Fruit fly (Drosophila melanogaster) whole organism, embryonic: ENCODE data around the gene CG7164.
A peak's percentile ranks its signal among the peaks of the same experiment; 100 is the strongest.

Experiments used
- Abd-B ChIP-seq: fragments of 200-800 bp; sonication (Bioruptor generic); optimal IDR thresholded peaks from 2 replicates; lab custom pipeline; 2018; ENCODE audit warnings: missing biosample characterization, mild to moderate bottlenecking, missing genetic modification characterization, moderate library complexity
- Adf1 ChIP-seq: fragments of 200-800 bp; sonication (Bioruptor generic); IDR thresholded peaks from 2 replicates; pipeline ENCODE4 v1.3.6; 2022; ENCODE audit warnings: missing biosample characterization, missing genetic modification characterization
- BtbVII ChIP-seq: fragments of 200-800 bp; sonication (Bioruptor generic); optimal IDR thresholded peaks from 3 replicates; lab custom pipeline; 2017; ENCODE audit warnings: missing biosample characterization, mild to moderate bottlenecking, missing genetic modification characterization
- CG12769 ChIP-seq: fragments of 200-800 bp; sonication (Bioruptor generic); optimal IDR thresholded peaks from 2 replicates; lab custom pipeline; 2019; ENCODE audit warnings: missing biosample characterization, mild to moderate bottlenecking, missing genetic modification characterization, moderate library complexity
- CG13287 ChIP-seq: fragments of 200-800 bp; sonication (Bioruptor generic); IDR thresholded peaks from 2 replicates; pipeline ENCODE4 v1.3.6; 2022; ENCODE audit warnings: missing biosample characterization, missing genetic modification characterization; ENCODE audit not compliant: partially characterized antibody
- CG13894 ChIP-seq: fragments of 200-800 bp; sonication (Bioruptor generic); optimal IDR thresholded peaks from 3 replicates; lab custom pipeline; 2018; ENCODE audit warnings: missing biosample characterization, mild to moderate bottlenecking, missing genetic modification characterization, moderate library complexity
- CG15011 ChIP-seq: fragments of 200-800 bp; sonication (Bioruptor generic); optimal IDR thresholded peaks from 3 replicates; lab custom pipeline; 2018; ENCODE audit warnings: missing biosample characterization, mild to moderate bottlenecking, missing genetic modification characterization
- CG17568 ChIP-seq: fragments of 200-800 bp; sonication (Bioruptor generic); optimal IDR thresholded peaks from 2 replicates; lab custom pipeline; 2018; ENCODE audit warnings: missing biosample characterization, mild to moderate bottlenecking, missing genetic modification characterization, moderate library complexity
- CG2875 ChIP-seq: fragments of 200-800 bp; sonication (Bioruptor generic); optimal IDR thresholded peaks from 2 replicates; lab custom pipeline; 2017; ENCODE audit warnings: missing biosample characterization, mild to moderate bottlenecking, missing genetic modification characterization, missing genetic modification reagents
- CG31441 ChIP-seq: fragments of 200-800 bp; sonication (Bioruptor generic); IDR thresholded peaks from 2 replicates; pipeline ENCODE4 v1.3.6; 2022; ENCODE audit warnings: missing biosample characterization, missing genetic modification characterization
- CG32772 ChIP-seq: fragments of 200-800 bp; sonication (Bioruptor generic); IDR thresholded peaks from 2 replicates; pipeline ENCODE4 v1.3.6; 2022; ENCODE audit warnings: missing biosample characterization, missing genetic modification characterization
- CG34224 ChIP-seq: fragments of 200-800 bp; sonication (Bioruptor generic); IDR thresholded peaks from 3 replicates; pipeline ENCODE4 v1.3.6; 2022; ENCODE audit warnings: missing biosample characterization, missing genetic modification characterization; ENCODE audit not compliant: partially characterized antibody
- CG3726 ChIP-seq: fragments of 200-800 bp; sonication (Bioruptor generic); IDR thresholded peaks from 3 replicates; pipeline ENCODE4, ENCODE4 v1.3.6; 2022; ENCODE audit warnings: missing biosample characterization, missing genetic modification characterization
- CG7786 ChIP-seq: fragments of 200-800 bp; sonication (Bioruptor generic); optimal IDR thresholded peaks from 2 replicates; lab custom pipeline; 2016; ENCODE audit warnings: missing biosample characterization, missing genetic modification characterization
- CG7963 ChIP-seq: fragments of 200-800 bp; sonication (Bioruptor generic); IDR thresholded peaks from 3 replicates; pipeline ENCODE4 v1.3.6; 2022; ENCODE audit warnings: missing biosample characterization, missing genetic modification characterization; ENCODE audit not compliant: partially characterized antibody
- CG7987 ChIP-seq: fragments of 200-800 bp; sonication (Bioruptor generic); optimal IDR thresholded peaks from 2 replicates; lab custom pipeline; 2018; ENCODE audit warnings: missing biosample characterization, mild to moderate bottlenecking, missing genetic modification characterization, moderate library complexity
- CG8281 ChIP-seq: fragments of 200-800 bp; sonication (Bioruptor generic); optimal IDR thresholded peaks from 2 replicates; lab custom pipeline; 2018; ENCODE audit warnings: missing biosample characterization, mild to moderate bottlenecking, missing genetic modification characterization, moderate library complexity
- CG9609 ChIP-seq: fragments of 200-800 bp; sonication (Bioruptor generic); optimal IDR thresholded peaks from 3 replicates; lab custom pipeline; 2016; ENCODE audit warnings: missing biosample characterization, missing genetic modification characterization
- CG9727 ChIP-seq: fragments of 200-800 bp; sonication (Bioruptor generic); optimal IDR thresholded peaks from 3 replicates; lab custom pipeline; 2017; ENCODE audit warnings: missing biosample characterization, mild to moderate bottlenecking, missing genetic modification characterization
- CG9876 ChIP-seq: fragments of 200-800 bp; sonication (Bioruptor generic); optimal IDR thresholded peaks from 2 replicates; lab custom pipeline; 2016; ENCODE audit warnings: missing biosample characterization, missing genetic modification characterization
- Deaf1 ChIP-seq: fragments of 200-800 bp; optimal IDR thresholded peaks from 3 replicates; lab custom pipeline; 2019; ENCODE audit warnings: missing biosample characterization, mild to moderate bottlenecking, missing genetic modification characterization, moderate library complexity
- E2f1 ChIP-seq: fragments of 200-800 bp; sonication (Bioruptor generic); IDR thresholded peaks from 2 replicates; pipeline ENCODE4 v1.3.6; 2022; ENCODE audit warnings: missing biosample characterization, missing genetic modification characterization
- Neu2 ChIP-seq: fragments of 200-800 bp; sonication (Bioruptor generic); optimal IDR thresholded peaks from 3 replicates; lab custom pipeline; 2016; ENCODE audit warnings: missing biosample characterization, missing genetic modification characterization, borderline replicate concordance
- Nf-YC ChIP-seq: fragments of 200-800 bp; optimal IDR thresholded peaks from 3 replicates; lab custom pipeline; 2019; ENCODE audit warnings: missing biosample characterization, mild to moderate bottlenecking, missing genetic modification characterization, moderate library complexity
- NfI ChIP-seq: fragments of 200-800 bp; sonication (Bioruptor generic); optimal IDR thresholded peaks from 3 replicates; lab custom pipeline; 2018; ENCODE audit warnings: missing biosample characterization, mild to moderate bottlenecking, missing genetic modification characterization, moderate library complexity
- ase ChIP-seq: fragments of 200-800 bp; sonication (Bioruptor generic); IDR thresholded peaks from 3 replicates; pipeline ENCODE4 v1.3.6; 2022; ENCODE audit warnings: missing biosample characterization, missing genetic modification characterization
- bigmax ChIP-seq: fragments of 200-800 bp; sonication (Bioruptor generic); optimal IDR thresholded peaks from 2 replicates; lab custom pipeline; 2018; ENCODE audit warnings: missing biosample characterization, mild to moderate bottlenecking, missing genetic modification characterization
- cg ChIP-seq: fragments of 200-800 bp; sonication (Bioruptor generic); optimal IDR thresholded peaks from 3 replicates; lab custom pipeline; 2019; ENCODE audit warnings: missing biosample characterization, mild to moderate bottlenecking, missing genetic modification characterization, moderate library complexity
- chinmo ChIP-seq: fragments of 200-800 bp; sonication (Bioruptor generic); IDR thresholded peaks from 4 replicates; pipeline ENCODE4 v1.3.6; 2022; ENCODE audit warnings: missing biosample characterization, missing genetic modification characterization; ENCODE audit not compliant: partially characterized antibody
- crol ChIP-seq: fragments of 200-800 bp; sonication (Bioruptor generic); IDR thresholded peaks from 2 replicates; pipeline ENCODE4 v1.3.6; 2022; ENCODE audit warnings: missing biosample characterization, missing genetic modification characterization
- dan ChIP-seq: fragments of 200-800 bp; sonication (Bioruptor generic); IDR thresholded peaks from 2 replicates; pipeline ENCODE4 v1.3.6; 2022; ENCODE audit warnings: missing biosample characterization, missing genetic modification characterization
- disco-r ChIP-seq: fragments of 200-800 bp; sonication (Bioruptor generic); optimal IDR thresholded peaks from 2 replicates; lab custom pipeline; 2016; ENCODE audit warnings: missing biosample characterization, missing genetic modification characterization
- gcm ChIP-seq: fragments of 200-800 bp; sonication (Bioruptor generic); optimal IDR thresholded peaks from 2 replicates; lab custom pipeline; 2019; ENCODE audit warnings: missing biosample characterization, mild to moderate bottlenecking, missing genetic modification characterization, moderate library complexity
- gem ChIP-seq: fragments of 200-800 bp; sonication (Bioruptor generic); optimal IDR thresholded peaks from 2 replicates; lab custom pipeline; 2019; ENCODE audit warnings: missing biosample characterization, mild to moderate bottlenecking, missing genetic modification characterization, moderate library complexity
- grau ChIP-seq: fragments of 200-800 bp; optimal IDR thresholded peaks from 3 replicates; lab custom pipeline; 2019; ENCODE audit warnings: missing biosample characterization, mild to moderate bottlenecking, missing genetic modification characterization, moderate library complexity
- ham ChIP-seq: fragments of 200-800 bp; sonication (Bioruptor generic); IDR thresholded peaks from 2 replicates; pipeline ENCODE4 v1.3.6; 2022; ENCODE audit warnings: missing biosample characterization, missing genetic modification characterization
- klu ChIP-seq: fragments of 200-800 bp; sonication (Bioruptor generic); IDR thresholded peaks from 2 replicates; pipeline ENCODE4 v1.3.6; 2022; ENCODE audit warnings: missing biosample characterization, missing genetic modification characterization
- mirr ChIP-seq: fragments of 200-800 bp; sonication (Bioruptor generic); optimal IDR thresholded peaks from 3 replicates; lab custom pipeline; 2018; ENCODE audit warnings: missing biosample characterization, mild to moderate bottlenecking, missing genetic modification characterization
- nau ChIP-seq: fragments of 200-800 bp; sonication (Bioruptor generic); optimal IDR thresholded peaks from 3 replicates; lab custom pipeline; 2017; ENCODE audit warnings: missing biosample characterization, mild to moderate bottlenecking, missing genetic modification characterization, missing genetic modification reagents
- nom ChIP-seq: fragments of 200-800 bp; sonication (Bioruptor generic); optimal IDR thresholded peaks from 2 replicates; lab custom pipeline; 2017; ENCODE audit warnings: missing biosample characterization, missing genetic modification characterization, mild to moderate bottlenecking, moderate library complexity, missing genetic modification reagents
- onecut ChIP-seq: fragments of 200-800 bp; sonication (Bioruptor generic); IDR thresholded peaks from 2 replicates; pipeline ENCODE4 v1.3.6; 2022; ENCODE audit warnings: missing biosample characterization, missing genetic modification characterization
- psq ChIP-seq: fragments of 200-800 bp; sonication (Bioruptor generic); optimal IDR thresholded peaks from 2 replicates; lab custom pipeline; 2017; ENCODE audit warnings: missing biosample characterization, missing genetic modification characterization
- rib ChIP-seq: fragments of 200-800 bp; sonication (Bioruptor generic); IDR thresholded peaks from 2 replicates; pipeline ENCODE4 v1.3.6; 2022; ENCODE audit warnings: missing biosample characterization, missing genetic modification characterization
- sens ChIP-seq: fragments of 200-800 bp; sonication (Bioruptor generic); peaks from one replicate; lab custom pipeline; 2016; ENCODE audit warnings: missing biosample characterization, missing genetic modification characterization
- stwl ChIP-seq: fragments of 200-800 bp; sonication (Bioruptor generic); optimal IDR thresholded peaks from 3 replicates; lab custom pipeline; 2018; ENCODE audit warnings: missing biosample characterization, mild to moderate bottlenecking, missing genetic modification characterization, moderate library complexity
- sug ChIP-seq: fragments of 200-800 bp; optimal IDR thresholded peaks from 2 replicates; lab custom pipeline; 2019; ENCODE audit warnings: missing biosample characterization, mild to moderate bottlenecking, missing genetic modification characterization, moderate library complexity
- twi ChIP-seq: fragments of 200-800 bp; optimal IDR thresholded peaks from 2 replicates; lab custom pipeline; 2019; ENCODE audit warnings: missing biosample characterization, mild to moderate bottlenecking, missing genetic modification characterization, moderate library complexity
- zen ChIP-seq: fragments of 200-800 bp; sonication (Bioruptor generic); optimal IDR thresholded peaks from 3 replicates; lab custom pipeline; 2018; ENCODE audit warnings: missing biosample characterization, mild to moderate bottlenecking, missing genetic modification characterization, moderate library complexity
- zen2 ChIP-seq: fragments of 200-800 bp; sonication (Bioruptor generic); IDR thresholded peaks from 3 replicates; pipeline ENCODE4 v1.3.6; 2022; ENCODE audit warnings: missing biosample characterization, missing genetic modification characterization; ENCODE audit not compliant: partially characterized antibody
- zfh1 ChIP-seq: fragments of 200-800 bp; sonication (Bioruptor generic); IDR thresholded peaks from 3 replicates; pipeline ENCODE4 v1.3.6; 2022; ENCODE audit warnings: missing biosample characterization, missing genetic modification characterization

Gene CG7164

dm6 chr2L:7828231-7828630 is 47.0 kb downstream of the CG7164 start (continued):
- TF ChIP-seq cg (GFP tag; lab: Kevin White, UChicago) (peak; percentile 48), dan (GFP tag; lab: Robert Waterston, UW) (no peak), CG34224 (0 out of 3 replicates have a peak, but pooled peaks have one; percentile 35), ham (GFP tag; lab: Robert Waterston, UW) (no peak), Neu2 (GFP tag; lab: Kevin White, UChicago) (peak; percentile 65), klu (GFP tag; lab: Robert Waterston, UW) (0 out of 2 replicates have a peak, but pooled peaks have one; percentile 12), stwl (tag; lab: Kevin White, UChicago) (peak; percentile 9), onecut (GFP tag; lab: Robert Waterston, UW) (peak; percentile 87), BtbVII (GFP tag; lab: Kevin White, UChicago) (no peak), bigmax (peak; percentile 29), Adf1 (GFP tag; lab: Robert Waterston, UW) (peak; percentile 70), zen2 (no peak), CG7786 (GFP tag; lab: Kevin White, UChicago) (no peak), CG15011 (GFP tag; lab: Kevin White, UChicago) (no peak), Abd-B (GFP tag; lab: Kevin White, UChicago) (peak; percentile 5), CG9727 (GFP tag; lab: Kevin White, UChicago) (peak; percentile 2), twi (tag; lab: Kevin White, UChicago) (peak; percentile 53), zen (tag; lab: Kevin White, UChicago) (peak; percentile 56), crol (GFP tag; lab: Robert Waterston, UW) (peak; percentile 64), Nf-YC (tag; lab: Kevin White, UChicago) (peak; percentile 89), CG31441 (GFP tag; lab: Robert Waterston, UW) (no peak), Deaf1 (tag; lab: Kevin White, UChicago) (peak; percentile 55), disco-r (GFP tag; lab: Kevin White, UChicago) (peak; percentile 26), mirr (GFP tag; lab: Kevin White, UChicago) (peak; percentile 49), rib (GFP tag; lab: Robert Waterston, UW) (peak; percentile 93), CG8281 (tag; lab: Kevin White, UChicago) (peak; percentile 50), zfh1 (GFP tag; lab: Robert Waterston, UW) (peak; percentile 47; the same call in 1 of the 3 replicates), ase (GFP tag; lab: Robert Waterston, UW) (no peak), gem (no peak), CG13287 (GFP tag; lab: Robert Waterston, UW) (peak; percentile 16; the same call in 1 of the 2 replicates), grau (tag; lab: Kevin White, UChicago) (peak; percentile 6), CG7963 (GFP tag; lab: Robert Waterston, UW) (0 out of 3 replicates have a peak, but pooled peaks have one; percentile 31), E2f1 (GFP tag; lab: Robert Waterston, UW) (peak; percentile 24; the same call in 1 of the 2 replicates), CG9609 (GFP tag; lab: Kevin White, UChicago) (no peak), nom (GFP tag; lab: Kevin White, UChicago) (peak; percentile 48), CG13894 (peak; percentile 28), CG3726 (GFP tag; lab: Robert Waterston, UW) (no peak), sug (tag; lab: Kevin White, UChicago) (peak; percentile 48)

- TF ChIP-seq sens = peak; percentile 69
- TF ChIP-seq CG2875 (GFP tag; lab: Kevin White, UChicago) = peak; percentile 13
- TF ChIP-seq CG32772 = peak; percentile 57; the same call in 1 of the 2 replicates
- TF ChIP-seq gcm = peak; percentile 47
- no peak for TF ChIP-seq psq (GFP tag; lab: Kevin White, UChicago)
- TF ChIP-seq CG12769 (tag; lab: Kevin White, UChicago) = peak; percentile 68
- no peak for TF ChIP-seq CG9876
- TF ChIP-seq NfI (GFP tag; lab: Kevin White, UChicago) = no peak
- TF ChIP-seq chinmo (GFP tag; lab: Robert Waterston, UW) = peak; percentile 80; the same call in 2 of the 4 replicates
- TF ChIP-seq CG7987 (GFP tag; lab: Kevin White, UChicago) = peak; percentile 38
- peak; percentile 20 for TF ChIP-seq CG17568 (GFP tag; lab: Kevin White, UChicago)
- no peak for TF ChIP-seq CG8281 (tag; lab: Kevin White, UChicago)
- peak; percentile 48 for TF ChIP-seq nau
- TF ChIP-seq E2f1 (GFP tag; lab: Robert Waterston, UW) = no peak
Observed at dm6 chr2L:7828901-7829300, 47.6 kb downstream of the CG7164 start.
